Worm (Caenorhabditis elegans) whole organism, early embryonic: ENCODE results near the gene C55C3.7.

ENCODE experiments used
- B0310.2 ChIP-seq: sonication (generic microtip); optimal IDR thresholded peaks from 2 replicates; lab custom pipeline; 2016; ENCODE audit warnings: mild to moderate bottlenecking, missing genetic modification characterization, missing compliant biosample characterization
- F13C5.2 ChIP-seq: sonication (generic microtip); optimal IDR thresholded peaks from 2 replicates; lab custom pipeline; 2017; ENCODE audit warnings: mild to moderate bottlenecking, missing genetic modification characterization, inconsistent platforms, missing compliant biosample characterization
- aly-1 ChIP-seq: sonication (generic microtip); optimal IDR thresholded peaks from 2 replicates; lab custom pipeline; 2016; ENCODE audit warnings: missing genetic modification characterization, missing compliant biosample characterization
- ama-1 ChIP-seq: fragments of 150-350 bp; optimal IDR thresholded peaks from 2 replicates; lab custom pipeline; 2014
- ceh-13 ChIP-seq: fragments of 200-800 bp; sonication (Bioruptor generic); optimal IDR thresholded peaks from 2 replicates; lab custom pipeline; 2018; ENCODE audit warnings: mild to moderate bottlenecking, missing genetic modification characterization, missing compliant biosample characterization
- ceh-36 ChIP-seq: sonication (generic microtip); optimal IDR thresholded peaks from 2 replicates; lab custom pipeline; 2016; ENCODE audit warnings: missing genetic modification characterization, inconsistent platforms, missing compliant biosample characterization
- ets-7 ChIP-seq: sonication (generic microtip); optimal IDR thresholded peaks from 2 replicates; lab custom pipeline; 2016; ENCODE audit warnings: missing genotype, missing genetic modification characterization, missing compliant biosample characterization
- flt-1 ChIP-seq: fragments of 200-800 bp; sonication (Bioruptor generic); IDR thresholded peaks from 2 replicates; pipeline ENCODE4 v1.3.6; 2022; ENCODE audit warnings: missing genetic modification characterization, missing compliant biosample characterization
- hmbx-1 ChIP-seq: sonication (generic microtip); optimal IDR thresholded peaks from 2 replicates; lab custom pipeline; 2016; ENCODE audit warnings: mild to moderate bottlenecking, missing genetic modification characterization, missing compliant biosample characterization
- hmg-4 ChIP-seq: fragments of 200-800 bp; sonication (Bioruptor generic); optimal IDR thresholded peaks from 2 replicates; lab custom pipeline; 2018; ENCODE audit warnings: mild to moderate bottlenecking, missing genetic modification characterization, missing compliant biosample characterization
- hnd-1 ChIP-seq: sonication (generic microtip); optimal IDR thresholded peaks from 2 replicates; lab custom pipeline; 2016; ENCODE audit warnings: missing genetic modification characterization, missing compliant biosample characterization
- pes-1 ChIP-seq: fragments of 200-800 bp; sonication (Bioruptor generic); IDR thresholded peaks from 2 replicates; pipeline ENCODE4 v1.3.6; 2022; ENCODE audit warnings: missing genetic modification reagents, missing genetic modification characterization, missing compliant biosample characterization
- scrt-1 ChIP-seq: fragments of 200-800 bp; sonication (Bioruptor generic); IDR thresholded peaks from 2 replicates; pipeline ENCODE4 v1.3.6; 2022; ENCODE audit warnings: missing genetic modification characterization, missing compliant biosample characterization
- sea-1 ChIP-seq: fragments of 200-800 bp; sonication (Bioruptor generic); conservative IDR thresholded peaks from 2 replicates; pipeline ENCODE4 v1.3.6; 2022; ENCODE audit warnings: missing genetic modification characterization, missing compliant biosample characterization
- tbx-11 ChIP-seq: fragments of 200-800 bp; sonication (Bioruptor generic); IDR thresholded peaks from 2 replicates; pipeline ENCODE4 v1.3.6; 2022; ENCODE audit warnings: missing genetic modification characterization, missing compliant biosample characterization
- tbx-37 ChIP-seq: fragments of 200-800 bp; sonication (Bioruptor generic); conservative IDR thresholded peaks from 2 replicates; pipeline ENCODE4 v1.3.6; 2022; ENCODE audit warnings: missing genetic modification reagents, missing genetic modification characterization, missing compliant biosample characterization
- tra-4 ChIP-seq: sonication (generic microtip); optimal IDR thresholded peaks from 2 replicates; lab custom pipeline; 2017; ENCODE audit warnings: missing genetic modification characterization, missing compliant biosample characterization

The C55C3.7 gene

DNA sequence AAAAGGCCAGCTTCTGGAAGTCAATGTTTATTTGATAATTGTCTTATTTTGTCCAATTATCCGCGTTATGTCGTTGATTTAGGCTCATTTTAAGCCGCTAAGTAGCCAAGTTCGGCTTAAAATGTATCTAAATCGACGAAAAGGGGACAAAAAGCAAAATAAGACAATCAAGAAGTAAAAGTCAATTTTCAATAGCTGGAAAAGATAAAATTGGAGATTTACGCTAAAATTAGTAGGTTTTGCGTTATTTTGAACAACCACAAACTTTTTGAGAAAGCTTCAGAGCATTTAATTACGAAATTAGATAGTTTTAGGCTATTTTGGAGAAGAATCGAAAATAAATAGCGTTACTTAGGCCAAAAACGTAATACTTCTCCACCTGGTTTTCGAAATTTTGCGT is 19.6 kb downstream of the C55C3.7 start:
- TF ChIP-seq ceh-36: no peak
- TF ChIP-seq flt-1 (GFP tag; lab: Robert Waterston, UW): no peak
- TF ChIP-seq scrt-1 (GFP tag; lab: Robert Waterston, UW): no peak
- no peak for TF ChIP-seq hnd-1 (tag; lab: Kevin White, UChicago)
- TF ChIP-seq tbx-37 (GFP tag; lab: Robert Waterston, UW): no peak
- no peak for TF ChIP-seq hmbx-1 (tag; lab: Kevin White, UChicago)
- TF ChIP-seq tbx-11: no peak
- TF ChIP-seq ama-1 (lab: Kevin White, UChicago): no peak
- TF ChIP-seq B0310.2: no peak
- TF ChIP-seq ceh-13 (GFP tag; lab: Kevin White, UChicago): no peak
- TF ChIP-seq aly-1 (tag; lab: Kevin White, UChicago): no peak
- TF ChIP-seq tra-4: no peak
- no peak for TF ChIP-seq sea-1
- no peak for TF ChIP-seq pes-1 (GFP tag; lab: Robert Waterston, UW)
- no peak for TF ChIP-seq F13C5.2
- no peak for TF ChIP-seq hmg-4 (GFP tag; lab: Kevin White, UChicago)
- no peak for TF ChIP-seq ets-7 (tag; lab: Kevin White, UChicago)

DNA sequence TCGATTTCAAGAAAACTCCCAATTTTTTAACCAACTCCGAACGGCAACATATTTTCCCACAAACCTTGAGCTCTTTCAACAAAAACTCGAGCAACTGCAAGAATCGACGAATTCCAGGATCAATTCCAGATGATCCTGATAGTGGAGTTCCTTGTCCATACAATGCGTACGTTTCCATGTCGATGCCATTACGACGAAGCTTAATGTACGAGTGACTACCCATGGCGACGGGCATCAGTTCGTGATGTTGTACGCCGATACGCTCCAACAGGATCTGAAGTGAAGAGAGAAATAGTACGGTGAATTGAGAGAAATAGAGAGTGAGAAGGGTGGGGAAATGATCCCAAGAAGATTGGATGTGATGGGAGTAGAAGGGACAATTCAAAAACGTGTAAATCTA is 20.4 kb downstream of the C55C3.7 start:
- TF ChIP-seq sea-1 (no peak), tbx-37 (GFP tag; lab: Robert Waterston, UW) (no peak), scrt-1 (GFP tag; lab: Robert Waterston, UW) (no peak), F13C5.2 (no peak), tra-4 (no peak), B0310.2 (no peak), hmbx-1 (tag; lab: Kevin White, UChicago) (no peak), hnd-1 (tag; lab: Kevin White, UChicago) (no peak), ceh-36 (no peak), ceh-13 (GFP tag; lab: Kevin White, UChicago) (no peak), aly-1 (tag; lab: Kevin White, UChicago) (no peak), flt-1 (GFP tag; lab: Robert Waterston, UW) (no peak), ets-7 (tag; lab: Kevin White, UChicago) (no peak), ama-1 (lab: Kevin White, UChicago) (no peak), pes-1 (GFP tag; lab: Robert Waterston, UW) (no peak)

DNA sequence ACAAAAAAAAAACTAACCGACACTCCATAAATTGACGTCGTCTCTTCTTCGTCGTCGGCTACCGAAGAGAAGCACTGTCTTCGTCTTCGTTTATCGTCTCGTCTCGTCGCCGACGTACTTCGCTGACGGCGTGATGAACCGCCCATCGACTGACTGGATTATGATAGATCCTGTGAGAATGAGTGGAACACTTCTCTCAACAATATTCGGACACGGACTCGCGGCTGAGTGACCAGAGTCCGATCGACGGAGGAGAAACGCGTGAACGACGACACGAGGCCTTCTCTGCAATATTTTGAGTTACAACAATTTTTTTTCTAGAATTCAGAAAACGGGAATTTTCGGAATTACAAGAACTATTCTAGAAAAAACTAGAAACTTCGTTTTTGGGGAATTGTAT is 22.2 kb downstream of the C55C3.7 start, which contains the start of gene skn-1:
skn-1 (minus strand) TSS at position 146 of the 400 bp plus-strand sequence.
- TF ChIP-seq ceh-13 (GFP tag; lab: Kevin White, UChicago): no peak
- no peak for TF ChIP-seq ets-7 (tag; lab: Kevin White, UChicago)
- no peak for TF ChIP-seq hmg-4 (GFP tag; lab: Kevin White, UChicago)
- TF ChIP-seq ceh-36: no peak
- no peak for TF ChIP-seq aly-1 (tag; lab: Kevin White, UChicago)

DNA sequence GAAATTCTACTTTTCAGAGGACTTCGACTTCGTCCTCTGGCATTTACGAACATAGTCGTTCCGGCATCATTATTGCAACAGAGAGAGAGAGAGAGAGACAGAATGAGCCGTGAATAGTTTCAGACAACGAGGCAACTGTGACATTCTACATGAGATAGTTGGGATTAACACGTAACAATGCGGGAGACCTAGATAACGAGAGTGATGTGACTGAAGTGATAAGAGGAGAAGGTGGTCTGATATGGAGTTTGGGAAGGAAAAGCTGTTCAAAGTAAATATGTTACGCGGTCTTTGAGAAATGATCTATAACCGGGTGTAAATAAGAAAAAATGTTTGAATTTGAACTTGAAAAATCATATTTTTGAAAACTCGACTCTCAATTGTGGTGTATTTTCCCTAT is 23.0 kb downstream of the C55C3.7 start:
- TF ChIP-seq ceh-13 (GFP tag; lab: Kevin White, UChicago): no peak
- TF ChIP-seq B0310.2: no peak
- no peak for TF ChIP-seq hmg-4 (GFP tag; lab: Kevin White, UChicago)
- no peak for TF ChIP-seq ceh-36
- no peak for TF ChIP-seq F13C5.2
- TF ChIP-seq aly-1 (tag; lab: Kevin White, UChicago): no peak
- no peak for TF ChIP-seq scrt-1 (GFP tag; lab: Robert Waterston, UW)

DNA sequence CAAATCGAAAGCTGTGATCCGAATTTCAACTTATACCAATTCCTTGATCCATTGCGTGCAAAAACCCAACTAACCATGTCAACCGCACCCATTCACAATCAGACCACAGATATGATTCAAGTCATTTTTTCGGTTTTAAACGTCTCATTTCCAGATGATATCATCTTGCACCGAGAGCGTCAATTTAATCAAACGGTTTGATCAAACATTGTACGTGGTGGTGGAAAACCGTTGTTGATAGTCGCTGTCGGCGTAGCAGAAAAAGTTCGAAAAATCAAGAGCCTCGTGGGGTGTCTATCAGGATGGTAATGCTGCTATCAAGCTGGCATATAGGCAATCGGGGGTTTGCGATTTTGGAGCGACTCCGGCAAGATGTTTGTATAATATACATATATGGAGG is 23.6 kb downstream of the C55C3.7 start:
- TF ChIP-seq hnd-1 (tag; lab: Kevin White, UChicago) (no peak), F13C5.2 (no peak), tra-4 (no peak), hmbx-1 (tag; lab: Kevin White, UChicago) (no peak), ama-1 (lab: Kevin White, UChicago) (no peak), B0310.2 (no peak), tbx-11 (no peak), sea-1 (no peak), aly-1 (tag; lab: Kevin White, UChicago) (no peak), hmg-4 (GFP tag; lab: Kevin White, UChicago) (no peak), ceh-13 (GFP tag; lab: Kevin White, UChicago) (no peak), scrt-1 (GFP tag; lab: Robert Waterston, UW) (no peak), pes-1 (GFP tag; lab: Robert Waterston, UW) (no peak), ets-7 (tag; lab: Kevin White, UChicago) (no peak), tbx-37 (GFP tag; lab: Robert Waterston, UW) (no peak), flt-1 (GFP tag; lab: Robert Waterston, UW) (no peak), ceh-36 (no peak)

DNA sequence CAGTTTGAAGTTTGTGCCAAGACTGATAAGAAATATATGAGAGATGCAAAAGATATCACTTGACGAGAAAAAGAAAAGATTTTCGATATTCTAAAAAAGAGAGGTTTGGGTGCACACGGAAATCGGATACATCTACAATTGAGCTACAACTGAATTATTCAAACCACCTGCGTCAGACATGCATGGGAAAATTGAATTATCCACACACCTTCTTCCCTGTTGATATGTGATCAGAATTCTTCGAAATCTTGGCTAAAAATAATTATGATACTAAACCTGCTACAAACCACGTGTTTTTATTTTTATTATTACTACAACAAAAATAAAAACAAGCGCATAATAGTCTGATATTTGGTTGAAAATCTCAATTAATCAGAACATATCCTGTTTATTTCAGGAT is 24.2 kb downstream of the C55C3.7 start:
- TF ChIP-seq hnd-1 (tag; lab: Kevin White, UChicago) (no peak), ama-1 (lab: Kevin White, UChicago) (no peak), tbx-11 (no peak), scrt-1 (GFP tag; lab: Robert Waterston, UW) (no peak), pes-1 (GFP tag; lab: Robert Waterston, UW) (no peak), B0310.2 (no peak), hmg-4 (GFP tag; lab: Kevin White, UChicago) (no peak), ceh-13 (GFP tag; lab: Kevin White, UChicago) (no peak), tra-4 (no peak), aly-1 (tag; lab: Kevin White, UChicago) (no peak), tbx-37 (GFP tag; lab: Robert Waterston, UW) (no peak)

DNA sequence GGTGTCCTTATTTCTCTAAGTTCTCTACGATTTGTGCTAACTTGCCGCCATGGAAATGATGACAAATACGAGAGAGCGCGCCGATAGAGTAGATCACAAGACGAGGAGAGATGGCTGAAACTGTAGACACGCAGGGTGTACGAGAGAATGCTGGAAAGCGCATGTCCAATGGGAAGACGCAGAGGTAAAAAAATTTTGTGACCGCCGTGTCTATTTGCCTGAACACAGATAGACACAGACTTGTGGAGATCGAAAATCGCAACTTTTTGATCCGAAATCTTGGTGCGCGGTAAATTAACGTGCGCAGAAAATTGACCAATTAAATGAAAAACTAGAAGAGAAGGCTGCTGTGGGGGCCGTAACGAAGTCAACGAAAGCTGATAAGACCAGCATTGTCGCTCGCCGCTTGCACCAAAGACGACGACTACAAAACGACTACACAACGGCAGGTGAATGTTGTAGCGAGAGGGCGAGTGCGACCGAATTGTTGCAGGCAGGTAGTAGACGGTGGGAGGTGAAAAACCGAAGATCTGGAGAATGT is 25.3 kb downstream of the C55C3.7 start:
- TF ChIP-seq ceh-13 (GFP tag; lab: Kevin White, UChicago): no peak
- TF ChIP-seq F13C5.2: no peak
- TF ChIP-seq B0310.2: no peak
- no peak for TF ChIP-seq hmbx-1 (tag; lab: Kevin White, UChicago)
- TF ChIP-seq pes-1 (GFP tag; lab: Robert Waterston, UW): no peak
- TF ChIP-seq scrt-1 (GFP tag; lab: Robert Waterston, UW): no peak
- TF ChIP-seq tbx-11: no peak
- TF ChIP-seq ets-7 (tag; lab: Kevin White, UChicago): no peak
- no peak for TF ChIP-seq ama-1 (lab: Kevin White, UChicago)
- no peak for TF ChIP-seq ceh-36
- no peak for TF ChIP-seq tra-4
- TF ChIP-seq sea-1: no peak
- TF ChIP-seq flt-1 (GFP tag; lab: Robert Waterston, UW): no peak
- no peak for TF ChIP-seq aly-1 (tag; lab: Kevin White, UChicago)
- TF ChIP-seq hnd-1 (tag; lab: Kevin White, UChicago): no peak
- no peak for TF ChIP-seq tbx-37 (GFP tag; lab: Robert Waterston, UW)
- TF ChIP-seq hmg-4 (GFP tag; lab: Kevin White, UChicago): no peak
